Fruit fly (Drosophila melanogaster) S2 (cell line): ENCODE results near the gene CG46396.

Experiments used
- CG8478 ChIP-seq: fragments of >200 bp; optimal IDR thresholded peaks from 2 replicates; lab custom pipeline; 2018
- CTCF ChIP-seq, 2 experiments: fragments of >200 bp; optimal IDR thresholded peaks; 2 replicates each; lab custom pipeline; 2018

The CG46396 gene

dm6 chr3R:6301257-6301839, 2.5 kb upstream of the CG46396 start, which contains the start of gene Osi15:
Osi15 (plus strand) TSS chr3R:6301804.
- TF ChIP-seq CTCF (optimal IDR thresholded peaks at IDR 0.05; lab: Kevin White, UChicago) (no peak), CG8478 (lab: Kevin White, UChicago) (no peak)

- no peak for TF ChIP-seq CTCF (optimal IDR thresholded peaks at IDR 0.05; lab: Kevin White, UChicago)
- no peak for TF ChIP-seq CG8478 (lab: Kevin White, UChicago)
Observed at dm6 chr3R:6304947-6305346, 1.1 kb downstream of the CG46396 start, which contains the start of gene Osi16. Osi16 (plus strand) TSS chr3R:6305247.

dm6 chr3R:6306584-6306983, 2.7 kb downstream of the CG46396 start, which contains the start of gene CG46026:
CG46026 (plus strand) TSS chr3R:6306884.
- no peak for TF ChIP-seq CTCF (optimal IDR thresholded peaks at IDR 0.05; lab: Kevin White, UChicago)

dm6 chr3R:6309676-6310075, 5.8 kb downstream of the CG46396 start, which contains the start of gene CG31560:
CG31560 (plus strand) TSS chr3R:6309976.
- TF ChIP-seq CTCF (optimal IDR thresholded peaks at IDR 0.05; lab: Kevin White, UChicago), result no peak
- no peak for TF ChIP-seq CG8478 (lab: Kevin White, UChicago)

dm6 chr3R:6311641-6312259, 7.9 kb downstream of the CG46396 start, which contains the start of gene Osi17:
Osi17 (plus strand) TSS chr3R:6311772.
- TF ChIP-seq CG8478 (lab: Kevin White, UChicago), result no peak
- no peak for TF ChIP-seq CTCF (optimal IDR thresholded peaks at IDR 0.05; lab: Kevin White, UChicago)

- TF ChIP-seq CTCF (optimal IDR thresholded peaks at IDR 0.05; lab: Kevin White, UChicago) (no peak), CG8478 (lab: Kevin White, UChicago) (no peak)
Observed at dm6 chr3R:6315078-6315477, 11.2 kb downstream of the CG46396 start.

- TF ChIP-seq CTCF (optimal IDR thresholded peaks at IDR 0.05; lab: Kevin White, UChicago), result no peak
- TF ChIP-seq CG8478 (lab: Kevin White, UChicago), result no peak
Observed at dm6 chr3R:6329774-6330298, 26.0 kb downstream of the CG46396 start, which contains the start of gene Osi18. Osi18 (plus strand) TSS chr3R:6330248.

dm6 chr3R:6334906-6335433, 31.1 kb downstream of the CG46396 start, which contains the start of gene Osi19:
Osi19 (plus strand) TSS chr3R:6335362.
- TF ChIP-seq CG8478 (lab: Kevin White, UChicago) (no peak), CTCF (optimal IDR thresholded peaks at IDR 0.05; lab: Kevin White, UChicago) (no peak)

dm6 chr3R:6337397-6337796, 33.6 kb downstream of the CG46396 start:
- TF ChIP-seq CTCF (optimal IDR thresholded peaks at IDR 0.05; lab: Kevin White, UChicago), result no peak
- TF ChIP-seq CG8478 (lab: Kevin White, UChicago), result no peak

dm6 chr3R:6339795-6340194, 36.0 kb downstream of the CG46396 start, which contains the start of gene Osi20:
Osi20 (plus strand) TSS chr3R:6340095.
- TF ChIP-seq CG8478 (lab: Kevin White, UChicago) (no peak), CTCF (optimal IDR thresholded peaks at IDR 0.05; lab: Kevin White, UChicago) (no peak)

dm6 chr3R:6341668-6342067, 37.8 kb downstream of the CG46396 start, which contains the start of gene CG17917:
CG17917 (plus strand) TSS chr3R:6341968.
- TF ChIP-seq CG8478 (lab: Kevin White, UChicago), result no peak
- no peak for TF ChIP-seq CTCF (optimal IDR thresholded peaks at IDR 0.05; lab: Kevin White, UChicago)

- TF ChIP-seq CTCF (optimal IDR thresholded peaks at IDR 0.05; lab: Kevin White, UChicago), result no peak
- no peak for TF ChIP-seq CG8478 (lab: Kevin White, UChicago)
Observed at dm6 chr3R:6342702-6343101, 38.9 kb downstream of the CG46396 start, which contains the start of gene CG10298. CG10298 (plus strand) TSS chr3R:6343002.

- no peak for TF ChIP-seq CG8478 (lab: Kevin White, UChicago)
- TF ChIP-seq CTCF (optimal IDR thresholded peaks at IDR 0.05; lab: Kevin White, UChicago), result no peak
Observed at dm6 chr3R:6343396-6344239, 39.8 kb downstream of the CG46396 start, which contains the start of gene CG17919. CG17919 (plus strand) TSS chr3R:6344029.

dm6 chr3R:6345814-6346213, 42.0 kb downstream of the CG46396 start, which contains the start of the genes SmD2 and CG18048:
SmD2 (minus strand) TSS chr3R:6345911.
CG18048 (plus strand) TSS chr3R:6346111.
- TF ChIP-seq CG8478 (lab: Kevin White, UChicago) (no peak), CTCF (optimal IDR thresholded peaks at IDR 0.05; lab: Kevin White, UChicago) (no peak)
